Fruit fly (Drosophila melanogaster) whole organism, embryonic: ENCODE data around the gene CG7991.
A peak's percentile ranks its signal among the peaks of the same experiment; 100 is the strongest.

Experiments
- Atf6 ChIP-seq: fragments of 200-800 bp; sonication (Bioruptor generic); IDR thresholded peaks from 2 replicates; pipeline ENCODE4 v1.3.6; 2022; ENCODE audit warnings: missing biosample characterization, missing genetic modification characterization
- CG11456 ChIP-seq: fragments of 200-800 bp; sonication (Bioruptor generic); IDR thresholded peaks from 3 replicates; pipeline ENCODE4 v1.3.6; 2022; ENCODE audit warnings: missing biosample characterization, missing genetic modification characterization
- CG12071 ChIP-seq: fragments of 200-800 bp; sonication (Bioruptor generic); optimal IDR thresholded peaks from 3 replicates; lab custom pipeline; 2018; ENCODE audit warnings: missing biosample characterization, mild to moderate bottlenecking, missing genetic modification characterization
- CG12155 ChIP-seq: fragments of 200-800 bp; sonication (Bioruptor generic); optimal IDR thresholded peaks from 3 replicates; lab custom pipeline; 2016; ENCODE audit warnings: missing biosample characterization, missing genetic modification characterization
- CG12391 ChIP-seq: fragments of 200-800 bp; sonication (Bioruptor generic); optimal IDR thresholded peaks from 3 replicates; lab custom pipeline; 2018; ENCODE audit warnings: missing biosample characterization, mild to moderate bottlenecking, missing genetic modification characterization, moderate library complexity
- CG13287 ChIP-seq: fragments of 200-800 bp; sonication (Bioruptor generic); IDR thresholded peaks from 2 replicates; pipeline ENCODE4 v1.3.6; 2022; ENCODE audit warnings: missing biosample characterization, missing genetic modification characterization; ENCODE audit not compliant: partially characterized antibody
- CG15479 ChIP-seq: fragments of 200-800 bp; sonication (Bioruptor generic); optimal IDR thresholded peaks from 3 replicates; lab custom pipeline; 2019; ENCODE audit warnings: missing biosample characterization, mild to moderate bottlenecking, missing genetic modification characterization, moderate library complexity
- CG17802 ChIP-seq: fragments of 200-800 bp; sonication (Bioruptor generic); optimal IDR thresholded peaks from 2 replicates; lab custom pipeline; 2018; ENCODE audit warnings: missing biosample characterization, mild to moderate bottlenecking, missing genetic modification characterization, moderate library complexity
- CG2875 ChIP-seq: fragments of 200-800 bp; sonication (Bioruptor generic); optimal IDR thresholded peaks from 2 replicates; lab custom pipeline; 2017; ENCODE audit warnings: missing biosample characterization, mild to moderate bottlenecking, missing genetic modification characterization, missing genetic modification reagents
- CG3726 ChIP-seq: fragments of 200-800 bp; sonication (Bioruptor generic); IDR thresholded peaks from 3 replicates; pipeline ENCODE4, ENCODE4 v1.3.6; 2022; ENCODE audit warnings: missing biosample characterization, missing genetic modification characterization
- CG4360 ChIP-seq: fragments of 200-800 bp; sonication (Bioruptor generic); IDR thresholded peaks from 2 replicates; pipeline ENCODE4 v1.3.6; 2022; ENCODE audit warnings: missing biosample characterization, missing genetic modification characterization
- CG4617 ChIP-seq: fragments of 200-800 bp; sonication (Bioruptor generic); optimal IDR thresholded peaks from 3 replicates; lab custom pipeline; 2016; ENCODE audit warnings: missing biosample characterization, missing genetic modification characterization, borderline replicate concordance
- CG4730 ChIP-seq: fragments of 200-800 bp; sonication (Bioruptor generic); IDR thresholded peaks from 2 replicates; pipeline ENCODE4 v1.3.6; 2022; ENCODE audit warnings: missing biosample characterization, missing genetic modification characterization
- CG6254 ChIP-seq: fragments of 200-800 bp; sonication (Bioruptor generic); optimal IDR thresholded peaks from 3 replicates; lab custom pipeline; 2017; ENCODE audit warnings: mild to moderate bottlenecking, missing biosample characterization, missing genetic modification reagents, missing genetic modification characterization
- CG6765 ChIP-seq: fragments of 200-800 bp; sonication (Bioruptor generic); optimal IDR thresholded peaks from 3 replicates; lab custom pipeline; 2017; ENCODE audit warnings: missing biosample characterization, mild to moderate bottlenecking, missing genetic modification characterization
- GATAe ChIP-seq: fragments of 200-800 bp; sonication (Bioruptor generic); conservative IDR thresholded peaks from 2 replicates; pipeline ENCODE4 v1.3.6; 2022; ENCODE audit warnings: missing biosample characterization, missing genetic modification characterization
- H2.0 ChIP-seq: fragments of 200-800 bp; sonication (Bioruptor generic); IDR thresholded peaks from 2 replicates; pipeline ENCODE4 v1.3.6; 2022; ENCODE audit warnings: missing biosample characterization, missing genetic modification characterization
- HHEX ChIP-seq: fragments of 200-800 bp; sonication (Bioruptor generic); optimal IDR thresholded peaks from 3 replicates; lab custom pipeline; 2017; ENCODE audit warnings: missing biosample characterization, mild to moderate bottlenecking, missing genetic modification characterization, missing genetic modification reagents
- HLH4C ChIP-seq: fragments of 200-800 bp; sonication (Bioruptor generic); IDR thresholded peaks from 3 replicates; pipeline ENCODE4 v1.3.6; 2022; ENCODE audit warnings: missing biosample characterization, missing genetic modification characterization; ENCODE audit not compliant: partially characterized antibody
- Hr39 ChIP-seq: fragments of >200 bp; optimal IDR thresholded peaks from 2 replicates; lab custom pipeline; 2017
- Nf-YB ChIP-seq: fragments of 200-800 bp; sonication (Bioruptor generic); optimal IDR thresholded peaks from 3 replicates; lab custom pipeline; 2019; ENCODE audit warnings: missing biosample characterization, mild to moderate bottlenecking, missing genetic modification characterization, moderate library complexity
- Oli ChIP-seq: fragments of 200-800 bp; sonication (Bioruptor generic); optimal IDR thresholded peaks from 2 replicates; lab custom pipeline; 2018; ENCODE audit warnings: missing biosample characterization, mild to moderate bottlenecking, missing genetic modification characterization, moderate library complexity
- Rfx ChIP-seq: fragments of 200-800 bp; sonication (Bioruptor generic); IDR thresholded peaks from 2 replicates; pipeline ENCODE4 v1.3.6; 2022; ENCODE audit warnings: missing biosample characterization, missing genetic modification characterization
- Sox100B ChIP-seq: fragments of 200-800 bp; sonication (Bioruptor generic); optimal IDR thresholded peaks from 3 replicates; lab custom pipeline; 2018; ENCODE audit warnings: missing biosample characterization, mild to moderate bottlenecking, missing genetic modification characterization
- Trl ChIP-seq, 3 experiments: fragments of >200 bp in 2 of 3; fragments of 200-800 bp in 1 of 3; sonication (Bioruptor generic) in 1 of 3; optimal IDR thresholded peaks; 2 replicates in 1 of 3; 3 replicates in 2 of 3; lab custom pipeline; 2016 to 2017; ENCODE audit warnings: missing biosample characterization in 1 of 3, missing genetic modification characterization in 1 of 3
- cad ChIP-seq: fragments of >200 bp; optimal IDR thresholded peaks from 2 replicates; lab custom pipeline; 2017; ENCODE audit warnings: missing biosample characterization, missing genetic modification characterization
- chm ChIP-seq: fragments of 200-800 bp; sonication (Bioruptor generic); IDR thresholded peaks from 2 replicates; pipeline ENCODE4 v1.3.6; 2022; ENCODE audit warnings: missing biosample characterization, missing genetic modification characterization
- chn ChIP-seq: fragments of 200-800 bp; sonication (Bioruptor generic); optimal IDR thresholded peaks from 2 replicates; lab custom pipeline; 2016; ENCODE audit warnings: missing biosample characterization, missing genetic modification characterization
- corto ChIP-seq: fragments of 200-800 bp; sonication (Bioruptor generic); optimal IDR thresholded peaks from 2 replicates; lab custom pipeline; 2016; ENCODE audit warnings: missing biosample characterization, mild to moderate bottlenecking, missing genetic modification characterization, moderate library complexity
- crp ChIP-seq, 2 experiments: fragments of 200-800 bp; sonication (Bioruptor generic); optimal IDR thresholded peaks; 2 replicates in 1 of 2; 3 replicates in 1 of 2; lab custom pipeline; 2017; ENCODE audit warnings: missing biosample characterization in 2 of 2, missing genetic modification characterization in 2 of 2, mild to moderate bottlenecking in 1 of 2, moderate library complexity in 1 of 2
- dmrt11E ChIP-seq: fragments of 200-800 bp; sonication (Bioruptor generic); optimal IDR thresholded peaks from 3 replicates; lab custom pipeline; 2018; ENCODE audit warnings: missing biosample characterization, mild to moderate bottlenecking, missing genetic modification characterization, moderate library complexity
- dysf ChIP-seq: fragments of 200-800 bp; sonication (Bioruptor generic); IDR thresholded peaks from 3 replicates; pipeline ENCODE4 v1.3.6; 2022; ENCODE audit warnings: missing biosample characterization, missing genetic modification characterization
- ems ChIP-seq: fragments of 200-800 bp; sonication (Bioruptor generic); optimal IDR thresholded peaks from 3 replicates; lab custom pipeline; 2016; ENCODE audit warnings: missing biosample characterization, missing genetic modification characterization
- en ChIP-seq: fragments of 200-800 bp; sonication (Bioruptor generic); optimal IDR thresholded peaks from 2 replicates; lab custom pipeline; 2016; ENCODE audit warnings: missing biosample characterization, missing genetic modification characterization
- ewg ChIP-seq: fragments of 200-800 bp; sonication (Bioruptor generic); optimal IDR thresholded peaks from 3 replicates; lab custom pipeline; 2017; ENCODE audit warnings: mild to moderate bottlenecking, missing biosample characterization, missing genetic modification reagents, missing genetic modification characterization
- h ChIP-seq: fragments of >200 bp; optimal IDR thresholded peaks from 2 replicates; lab custom pipeline; 2017
- ham ChIP-seq: fragments of 200-800 bp; sonication (Bioruptor generic); IDR thresholded peaks from 2 replicates; pipeline ENCODE4 v1.3.6; 2022; ENCODE audit warnings: missing biosample characterization, missing genetic modification characterization
- lov ChIP-seq, 2 experiments: fragments of 200-800 bp in 1 of 2; fragments of >200 bp in 1 of 2; sonication (Bioruptor generic) in 1 of 2; IDR thresholded peaks in 1 of 2; optimal IDR thresholded peaks in 1 of 2; 2 replicates in 1 of 2; 3 replicates in 1 of 2; pipeline versions ENCODE4 v1.3.6 to Lab custom; 2017 to 2022; ENCODE audit warnings: missing biosample characterization in 1 of 2, missing genetic modification characterization in 1 of 2
- nau ChIP-seq: fragments of 200-800 bp; sonication (Bioruptor generic); optimal IDR thresholded peaks from 3 replicates; lab custom pipeline; 2017; ENCODE audit warnings: missing biosample characterization, mild to moderate bottlenecking, missing genetic modification characterization, missing genetic modification reagents
- nmo ChIP-seq: fragments of 200-800 bp; sonication (Bioruptor generic); optimal IDR thresholded peaks from 2 replicates; lab custom pipeline; 2018; ENCODE audit warnings: missing biosample characterization, mild to moderate bottlenecking, missing genetic modification characterization, moderate library complexity
- prd ChIP-seq, 3 experiments: fragments of >200 bp in 2 of 3; fragments of 200-800 bp in 1 of 3; sonication (Bioruptor generic) in 1 of 3; optimal IDR thresholded peaks in 2 of 3; IDR thresholded peaks in 1 of 3; 2 replicates in 2 of 3; 3 replicates in 1 of 3; pipeline versions ENCODE4 v1.3.6 to Lab custom; 2017 to 2022; ENCODE audit warnings: missing biosample characterization in 1 of 3, missing genetic modification characterization in 1 of 3
- sc ChIP-seq, 3 experiments: fragments of >200 bp in 2 of 3; fragments of 200-800 bp in 1 of 3; sonication (Bioruptor generic) in 1 of 3; optimal IDR thresholded peaks; 2 replicates in 2 of 3; 3 replicates in 1 of 3; lab custom pipeline; 2017; ENCODE audit warnings: mild to moderate bottlenecking in 1 of 3, missing biosample characterization in 1 of 3, missing genetic modification characterization in 1 of 3, missing genetic modification reagents in 1 of 3
- sim ChIP-seq: fragments of 200-800 bp; sonication (Bioruptor generic); IDR thresholded peaks from 2 replicates; pipeline ENCODE4 v1.3.6; 2022; ENCODE audit warnings: missing biosample characterization, missing genetic modification characterization
- sob ChIP-seq: fragments of 200-800 bp; sonication (Bioruptor generic); IDR thresholded peaks from 2 replicates; pipeline ENCODE4 v1.3.6; 2022; ENCODE audit warnings: missing biosample characterization, missing genetic modification characterization
- ttk ChIP-seq: fragments of 200-800 bp; sonication (Bioruptor generic); IDR thresholded peaks from 2 replicates; pipeline ENCODE4 v2.1.2; 2022; ENCODE audit warnings: missing biosample characterization, missing genetic modification characterization
- unpg ChIP-seq: fragments of 200-800 bp; sonication (Bioruptor generic); optimal IDR thresholded peaks from 3 replicates; lab custom pipeline; 2018; ENCODE audit warnings: missing biosample characterization, mild to moderate bottlenecking, missing genetic modification characterization, moderate library complexity
- vvl ChIP-seq: fragments of 200-800 bp; sonication (Bioruptor generic); IDR thresholded peaks from 2 replicates; pipeline ENCODE4 v1.3.6; 2022; ENCODE audit warnings: missing biosample characterization, missing genetic modification characterization
- z ChIP-seq: fragments of 200-800 bp; sonication (Bioruptor generic); IDR thresholded peaks from 3 replicates; pipeline ENCODE4 v1.3.6; 2022; ENCODE audit warnings: missing biosample characterization, missing genetic modification characterization

CG7991 gene

DNA sequence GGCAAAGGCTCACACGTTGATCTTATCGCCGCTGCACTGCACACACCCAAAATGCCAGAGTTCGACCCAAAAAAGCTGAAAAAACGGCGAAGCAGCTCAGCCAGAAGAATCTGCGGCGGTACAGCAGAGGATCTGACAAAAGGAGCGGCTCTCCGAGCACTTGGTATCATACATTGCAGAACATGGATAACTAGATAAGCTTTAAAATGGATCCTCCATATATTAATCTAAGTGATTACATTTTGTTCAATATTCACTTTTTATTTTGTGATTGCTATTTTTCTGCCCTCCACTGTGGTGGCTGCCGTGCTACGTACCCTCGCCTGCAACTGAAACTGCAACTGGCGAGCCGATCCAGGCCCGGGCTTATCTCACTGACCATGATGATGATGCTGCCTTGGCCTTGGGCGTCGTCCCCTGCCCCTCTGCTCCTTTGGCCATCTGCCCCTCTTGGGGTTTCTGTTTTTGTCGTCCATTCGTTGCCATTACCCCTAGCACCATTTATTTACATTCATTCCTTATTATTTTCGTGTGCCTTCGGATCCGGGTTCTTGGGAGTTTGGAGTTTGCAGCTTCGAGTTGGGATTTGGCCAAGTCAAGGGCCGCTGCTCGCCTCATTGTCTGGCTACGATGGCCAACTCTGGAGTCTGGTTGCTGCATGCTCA, 17.7 kb downstream of the CG7991 start (continued):
- TF ChIP-seq Trl (optimal IDR thresholded peaks at IDR 0.05; lab: Kevin White, UChicago) (no peak), Trl (GFP tag; optimal IDR thresholded peaks at IDR 0.05; lab: Kevin White, UChicago) (no peak), CG12071 (GFP tag; lab: Kevin White, UChicago) (no peak), CG17802 (tag; lab: Kevin White, UChicago) (no peak), Oli (tag; lab: Kevin White, UChicago) (peak; percentile 25), Rfx (no peak), CG6765 (GFP tag; lab: Kevin White, UChicago) (no peak), prd (optimal IDR thresholded peaks at IDR 0.05; lab: Kevin White, UChicago) (no peak), prd (GFP tag; IDR thresholded peaks at IDR 0.05; lab: Robert Waterston, UW) (peak; percentile 61; the same call in 2 of the 3 replicates), CG12155 (GFP tag; lab: Kevin White, UChicago) (no peak), CG6254 (no peak), Sox100B (GFP tag; lab: Kevin White, UChicago) (no peak), H2.0 (GFP tag; lab: Robert Waterston, UW) (no peak), ttk (GFP tag; lab: Robert Waterston, UW) (no peak), CG15479 (GFP tag; lab: Kevin White, UChicago) (no peak), lov (optimal IDR thresholded peaks at IDR 0.05; lab: Kevin White, UChicago) (no peak), lov (GFP tag; IDR thresholded peaks at IDR 0.05; lab: Robert Waterston, UW) (0 out of 3 replicates have a peak, but pooled peaks have one; percentile 13), h (lab: Kevin White, UChicago) (no peak), CG3726 (GFP tag; lab: Robert Waterston, UW) (no peak), CG4617 (GFP tag; lab: Kevin White, UChicago) (no peak), CG13287 (GFP tag; lab: Robert Waterston, UW) (no peak), Hr39 (lab: Kevin White, UChicago) (no peak), GATAe (no peak), ham (GFP tag; lab: Robert Waterston, UW) (no peak), nmo (GFP tag; lab: Kevin White, UChicago) (peak; percentile 7), sob (no peak), sim (GFP tag; lab: Robert Waterston, UW) (no peak), CG11456 (GFP tag; lab: Robert Waterston, UW) (0 out of 3 replicates have a peak, but pooled peaks have one; percentile 8), crp (GFP tag; optimal IDR thresholded peaks at IDR 0.05; lab: Kevin White, UChicago) (no peak), z (GFP tag; lab: Robert Waterston, UW) (no peak), Atf6 (no peak), CG2875 (no peak), en (GFP tag; lab: Kevin White, UChicago) (no peak), cad (no peak), chn (GFP tag; lab: Kevin White, UChicago) (no peak), unpg (no peak), Nf-YB (GFP tag; lab: Kevin White, UChicago) (no peak), corto (GFP tag; lab: Kevin White, UChicago) (peak; percentile 65), chm (GFP tag; lab: Robert Waterston, UW) (no peak), CG4360 (GFP tag; lab: Robert Waterston, UW) (no peak), dmrt11E (tag; lab: Kevin White, UChicago) (peak; percentile 43), nau (GFP tag; lab: Kevin White, UChicago) (no peak), ewg (GFP tag; lab: Kevin White, UChicago) (no peak), sc (optimal IDR thresholded peaks at IDR 0.05; lab: Kevin White, UChicago) (no peak), sc (GFP tag; optimal IDR thresholded peaks at IDR 0.05; lab: Kevin White, UChicago) (no peak), vvl (GFP tag; lab: Robert Waterston, UW) (0 out of 2 replicates have a peak, but pooled peaks have one; percentile 30), CG4730 (GFP tag; lab: Robert Waterston, UW) (no peak), dysf (GFP tag; lab: Robert Waterston, UW) (0 out of 3 replicates have a peak, but pooled peaks have one; percentile 14), HLH4C (GFP tag; lab: Robert Waterston, UW) (no peak), HHEX (no peak), CG12391 (tag; lab: Kevin White, UChicago) (no peak), ems (GFP tag; lab: Kevin White, UChicago) (no peak)
